Worm (Caenorhabditis elegans) whole organism, L3 larva: ENCODE results near the gene K01G5.10.
"Not testable (repeated sequence)": the region's sequence is repeated elsewhere in the genome, so short reads cannot be mapped to it uniquely, and the experiment has no call there.

Experiments
- mdl-1 ChIP-seq: fragments of 150-350 bp; optimal IDR thresholded peaks from 2 replicates; lab custom pipeline; 2014; ENCODE audit warnings: missing biosample characterization, missing genetic modification characterization
- nhr-237 ChIP-seq: fragments of 150-350 bp; optimal IDR thresholded peaks from 2 replicates; lab custom pipeline; 2014; ENCODE audit warnings: missing biosample characterization, missing genetic modification characterization
- nhr-28 ChIP-seq: fragments of 150-350 bp; optimal IDR thresholded peaks from 2 replicates; lab custom pipeline; 2014; ENCODE audit warnings: missing biosample characterization, missing genetic modification characterization
- nhr-43 ChIP-seq: sonication (generic microtip); optimal IDR thresholded peaks from 2 replicates; lab custom pipeline; 2016; ENCODE audit warnings: mild to moderate bottlenecking, missing genetic modification characterization, missing compliant biosample characterization; ENCODE audit not compliant: poor library complexity, severe bottlenecking

DNA sequence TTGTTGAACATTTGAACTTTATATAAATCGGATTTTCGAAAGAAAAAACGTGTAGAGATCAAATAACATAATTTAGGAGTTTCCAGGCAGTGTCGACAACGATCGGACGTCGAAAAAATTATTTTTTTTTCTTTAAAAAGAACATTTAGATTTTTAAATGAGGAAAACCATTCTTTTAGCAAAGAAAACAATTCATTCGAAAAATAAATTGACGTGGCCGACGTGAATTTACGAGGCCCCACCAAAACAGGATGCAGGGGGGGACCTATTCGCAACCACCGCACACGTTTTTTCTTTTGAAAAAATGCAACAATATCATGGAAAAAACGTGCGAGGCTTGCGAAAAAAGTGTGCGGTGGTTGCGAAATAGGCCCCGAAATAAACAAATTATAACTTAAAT is 8.3 kb downstream of the K01G5.10 start, which contains the start of gene enu-3.6:
- not testable (repeated sequence) for TF ChIP-seq nhr-28 (tag; lab: Kevin White, UChicago); nhr-237 (tag; lab: Kevin White, UChicago); mdl-1; nhr-43
